Worm (Caenorhabditis elegans): Measurements from ENCODE around the gene T24B8.3.

The T24B8.3 gene

DNA sequence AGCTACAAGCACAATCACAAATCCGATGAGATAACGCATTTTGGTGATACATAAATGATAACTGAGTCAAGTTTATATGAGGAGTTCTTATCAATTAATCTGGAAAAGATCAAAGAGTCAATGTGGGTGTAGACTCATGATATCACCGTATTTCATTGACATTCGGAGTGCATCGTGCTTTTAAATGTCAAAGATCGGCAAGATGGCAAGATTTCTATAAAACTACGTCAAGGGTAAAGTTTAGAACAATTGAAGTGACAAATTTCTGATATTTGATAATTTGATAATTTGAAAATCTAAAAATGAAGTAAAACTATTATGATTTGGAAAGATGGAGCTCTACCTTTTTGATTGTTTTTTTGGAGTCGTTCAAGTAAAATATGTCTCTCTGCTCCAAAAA, 22.2 kb upstream of the T24B8.3 start, which contains the start of gene sysm-1:
Gene sysm-1, minus strand, starts transcription at position 101 of the 400 bp plus-strand sequence.
- TF ChIP-seq elt-2 (tag; optimal IDR thresholded peaks at IDR 0.05) (peak; percentile 27), unc-62 (GFP tag; optimal IDR thresholded peaks at IDR 0.05) (no peak), ztf-11 (tag; optimal IDR thresholded peaks at IDR 0.05) (no peak)

DNA sequence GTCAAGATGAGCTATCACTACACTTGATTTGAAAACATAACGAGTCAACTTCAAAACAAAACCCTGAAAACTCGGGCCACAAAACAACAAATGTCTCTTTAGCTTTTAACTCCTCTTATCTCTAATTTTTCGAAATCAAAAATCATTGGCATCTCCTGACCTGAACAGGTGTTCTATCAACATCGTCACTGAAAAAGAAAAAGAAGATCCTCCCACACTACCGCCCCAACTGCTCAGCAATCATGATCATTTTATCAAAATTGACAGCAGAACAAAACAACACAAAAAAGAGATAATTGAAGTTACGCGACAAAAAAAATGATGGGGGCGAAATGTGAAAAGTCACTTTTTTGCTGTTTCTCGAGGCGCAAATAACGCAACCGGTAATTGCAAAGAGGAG, 17.4 kb upstream of the T24B8.3 start:
- TF ChIP-seq nfya-1 (tag; optimal IDR thresholded peaks at IDR 0.05; ENCODE audit: insufficient read depth) (peak; percentile 11), fkh-2 (tag; optimal IDR thresholded peaks at IDR 0.05) (no peak)

DNA sequence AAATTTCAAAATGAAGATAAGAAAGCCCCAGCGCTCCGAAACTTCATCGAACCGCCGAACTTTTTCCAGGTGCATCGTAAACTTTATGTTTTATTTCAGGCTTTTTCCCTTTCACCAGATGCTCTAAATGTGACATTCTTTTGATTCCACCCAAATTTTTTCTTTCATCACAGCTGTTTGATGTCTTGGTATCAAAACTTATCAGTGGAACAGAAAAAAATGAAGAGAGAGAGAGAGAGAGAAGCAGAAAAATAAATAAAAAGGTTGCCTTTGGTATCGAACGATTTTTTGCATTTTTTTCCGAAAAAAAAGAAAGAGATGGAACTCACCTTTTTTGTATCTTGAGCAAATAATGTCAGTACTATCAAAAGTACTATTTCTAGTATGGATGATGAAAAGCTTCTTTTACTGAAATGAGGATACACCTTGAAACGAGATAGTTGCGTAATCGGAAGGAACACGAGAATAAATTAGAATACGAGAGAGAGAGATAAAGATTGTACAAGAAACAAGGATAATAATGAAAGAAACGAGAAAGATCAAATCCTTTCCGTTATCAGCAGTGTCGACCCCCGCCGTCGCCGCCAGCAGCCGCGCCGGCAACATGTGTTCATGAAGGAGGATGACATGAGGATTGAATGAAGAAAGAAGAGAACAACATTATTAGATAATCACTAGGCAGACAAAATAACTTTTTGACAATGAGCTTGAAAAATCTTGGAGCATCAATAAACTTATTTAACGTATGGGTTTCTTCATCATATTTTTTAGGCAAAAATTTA, 15.4 kb upstream of the T24B8.3 start:
- TF ChIP-seq nhr-11 (tag; optimal IDR thresholded peaks at IDR 0.05) (no peak), nhr-25 (tag; optimal IDR thresholded peaks at IDR 0.05) (no peak), elt-3 (tag; optimal IDR thresholded peaks at IDR 0.05) (no peak), unc-39 (tag; optimal IDR thresholded peaks at IDR 0.05) (no peak), ceh-28 (tag; optimal IDR thresholded peaks at IDR 0.05) (no peak), unc-62 (GFP tag; optimal IDR thresholded peaks at IDR 0.05) (no peak), elt-2 (tag; optimal IDR thresholded peaks at IDR 0.05) (peak; percentile 41), fos-1 (tag; optimal IDR thresholded peaks at IDR 0.05) (no peak), pha-4 (tag; optimal IDR thresholded peaks at IDR 0.05) (peak; percentile 60), nhr-77 (tag; optimal IDR thresholded peaks at IDR 0.05) (no peak)

- TF ChIP-seq lin-15B (tag; optimal IDR thresholded peaks at IDR 0.05) (no peak), R02D3.7 (tag; optimal IDR thresholded peaks at IDR 0.05) (no peak), elt-2 (tag; optimal IDR thresholded peaks at IDR 0.05) (no peak), pha-4 (tag; optimal IDR thresholded peaks at IDR 0.05) (no peak), lsy-12 (tag; optimal IDR thresholded peaks at IDR 0.05) (no peak), eor-1 (tag; optimal IDR thresholded peaks at IDR 0.05) (no peak), ama-1 (optimal IDR thresholded peaks at IDR 0.05) (no peak), unc-39 (tag; optimal IDR thresholded peaks at IDR 0.05) (no peak), hmg-11 (tag; optimal IDR thresholded peaks at IDR 0.05) (no peak), ztf-11 (tag; optimal IDR thresholded peaks at IDR 0.05) (no peak), mml-1 (tag; optimal IDR thresholded peaks at IDR 0.05) (no peak), aly-2 (tag; optimal IDR thresholded peaks at IDR 0.05) (no peak), ZK546.5 (tag; optimal IDR thresholded peaks at IDR 0.05) (no peak), nhr-28 (tag; optimal IDR thresholded peaks at IDR 0.05) (no peak)
Measured at ce11 chrII:9074492-9074891, 13.6 kb upstream of the T24B8.3 start.

- TF ChIP-seq ama-1 (optimal IDR thresholded peaks at IDR 0.05) (no peak), jun-1 (tag; optimal IDR thresholded peaks at IDR 0.05) (no peak), hmg-11 (tag; optimal IDR thresholded peaks at IDR 0.05) (no peak), tbx-2 (tag; optimal IDR thresholded peaks at IDR 0.05) (no peak), fkh-2 (tag; optimal IDR thresholded peaks at IDR 0.05) (no peak), nhr-67 (tag; optimal IDR thresholded peaks at IDR 0.05) (no peak), unc-39 (tag; optimal IDR thresholded peaks at IDR 0.05) (no peak), nhr-43 (tag; optimal IDR thresholded peaks at IDR 0.05; ENCODE audit: poor library complexity, severe bottlenecking) (no peak), ztf-4 (tag; optimal IDR thresholded peaks at IDR 0.05) (no peak), pha-4 (tag; optimal IDR thresholded peaks at IDR 0.05) (no peak), nhr-23 (tag; optimal IDR thresholded peaks at IDR 0.05) (no peak), nhr-77 (tag; optimal IDR thresholded peaks at IDR 0.05) (no peak), fkh-10 (GFP tag; optimal IDR thresholded peaks at IDR 0.05) (no peak), mdl-1 (tag; optimal IDR thresholded peaks at IDR 0.05) (no peak), ceh-82 (tag; optimal IDR thresholded peaks at IDR 0.05) (no peak)
Measured at ce11 chrII:9072769-9073168, 11.8 kb upstream of the T24B8.3 start.

DNA sequence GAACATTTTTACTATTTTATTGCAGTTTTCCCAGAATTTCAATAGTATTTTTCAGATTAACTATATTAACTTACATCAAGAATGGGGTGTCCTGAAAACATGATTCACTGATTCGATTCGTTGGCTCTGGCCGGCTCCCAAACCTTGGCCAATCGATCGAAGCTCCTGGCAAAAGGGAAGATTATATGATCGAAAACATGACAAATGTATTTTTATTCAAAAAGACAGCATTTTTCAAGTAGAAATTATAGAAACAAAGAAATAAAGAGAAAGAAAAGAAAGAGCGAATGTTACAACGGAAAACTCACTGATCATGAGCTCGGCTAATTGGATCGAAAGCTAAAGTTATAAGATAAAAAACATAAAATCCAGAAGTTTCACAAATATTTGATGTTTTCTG, 9.8 kb upstream of the T24B8.3 start, which contains the start of gene T24B8.4:
Gene T24B8.4, minus strand, starts transcription at position 101 of the 400 bp plus-strand sequence.
- TF ChIP-seq ztf-4 (tag; optimal IDR thresholded peaks at IDR 0.05) (no peak), unc-62 (GFP tag; optimal IDR thresholded peaks at IDR 0.05) (no peak), elt-3 (tag; optimal IDR thresholded peaks at IDR 0.05) (no peak), nhr-43 (tag; optimal IDR thresholded peaks at IDR 0.05; ENCODE audit: poor library complexity, severe bottlenecking) (no peak), sea-2 (GFP tag; optimal IDR thresholded peaks at IDR 0.05) (no peak), jun-1 (tag; optimal IDR thresholded peaks at IDR 0.05) (no peak), R02D3.7 (tag; optimal IDR thresholded peaks at IDR 0.05) (no peak), pqm-1 (tag; optimal IDR thresholded peaks at IDR 0.05) (no peak), nhr-77 (tag; optimal IDR thresholded peaks at IDR 0.05) (no peak), pha-4 (tag; optimal IDR thresholded peaks at IDR 0.05) (no peak), lsy-12 (tag; optimal IDR thresholded peaks at IDR 0.05) (no peak), ceh-9 (tag; optimal IDR thresholded peaks at IDR 0.05) (no peak), mdl-1 (tag; optimal IDR thresholded peaks at IDR 0.05) (no peak), unc-39 (tag; optimal IDR thresholded peaks at IDR 0.05) (no peak), ZK546.5 (tag; optimal IDR thresholded peaks at IDR 0.05) (no peak)

All from whole organism, L3 larva.